Fruit fly (Drosophila melanogaster) whole organism, embryonic: ENCODE measurements around the gene CG3625.

Experiments
- CG2120 ChIP-seq: fragments of 200-800 bp; sonication (Bioruptor generic); optimal IDR thresholded peaks from 3 replicates; lab custom pipeline; 2016; ENCODE audit warnings: missing biosample characterization, missing genetic modification characterization
- Optix ChIP-seq: fragments of 200-800 bp; sonication (Bioruptor generic); IDR thresholded peaks from 3 replicates; pipeline ENCODE4 v1.3.6; 2022; ENCODE audit warnings: missing biosample characterization, missing genetic modification characterization
- pita ChIP-seq: fragments of 200-800 bp; sonication (Bioruptor generic); optimal IDR thresholded peaks from 2 replicates; lab custom pipeline; 2017; ENCODE audit warnings: missing biosample characterization, mild to moderate bottlenecking, missing genetic modification characterization
- psq ChIP-seq: fragments of 200-800 bp; sonication (Bioruptor generic); optimal IDR thresholded peaks from 2 replicates; lab custom pipeline; 2017; ENCODE audit warnings: missing biosample characterization, missing genetic modification characterization
- stc ChIP-seq: fragments of 200-800 bp; sonication (Bioruptor generic); IDR thresholded peaks from 2 replicates; pipeline ENCODE4 v1.3.6; 2022; ENCODE audit warnings: missing biosample characterization, missing genetic modification characterization

DNA sequence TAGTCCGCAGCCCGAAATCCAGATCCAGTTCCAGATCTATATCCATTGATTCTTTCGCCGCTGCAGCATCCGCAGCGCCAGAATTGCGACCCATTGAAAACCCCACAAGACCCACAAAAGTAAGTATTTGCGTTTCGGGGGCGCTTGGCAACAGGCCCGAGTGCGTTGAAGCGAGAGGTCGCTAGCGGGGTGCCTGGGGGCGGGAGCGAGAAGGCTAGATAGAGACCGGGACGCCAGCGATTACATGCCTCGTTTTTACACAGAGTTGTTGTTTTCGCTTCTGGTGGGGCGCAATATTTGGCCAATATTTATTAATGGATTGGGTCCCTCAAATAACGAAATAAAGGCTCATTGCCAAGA, 6.7 kb upstream of the CG3625 start:
- no peak for TF ChIP-seq pita (GFP tag; lab: Kevin White, UChicago)
- TF ChIP-seq stc (GFP tag; lab: Robert Waterston, UW) = no peak
- no peak for TF ChIP-seq CG2120
- TF ChIP-seq Optix = no peak
- no peak for TF ChIP-seq psq (GFP tag; lab: Kevin White, UChicago)
